Fruit fly (Drosophila melanogaster) S2 (cell line): ENCODE data around the gene Ndae1.

ENCODE experiments used
- CG8478 ChIP-seq: fragments of >200 bp; optimal IDR thresholded peaks from 2 replicates; lab custom pipeline; 2018
- CTCF ChIP-seq, 2 experiments: fragments of >200 bp; optimal IDR thresholded peaks; 2 replicates each; lab custom pipeline; 2018

- TF ChIP-seq CG8478 (no peak), CTCF (optimal IDR thresholded peaks at IDR 0.05; lab: Kevin White, UChicago) (no peak)
Observed at dm6 chr2L:7294964-7295363, 45.8 kb upstream of the Ndae1 start.
